Fruit fly (Drosophila melanogaster): Measurements from ENCODE around the gene His2Av.

The His2Av gene

dm6 chr3R:26888086-26888724 lies 21.5 kb downstream of the His2Av start (continued):
- TF ChIP-seq CG7556 (GFP tag; optimal IDR thresholded peaks at IDR 0.05) (peak; percentile 58), CG30020 (tag; optimal IDR thresholded peaks at IDR 0.05) (no peak), fd64A (GFP tag; optimal IDR thresholded peaks at IDR 0.05) (no peak)

dm6 chr3R:26890088-26890487 lies 23.4 kb downstream of the His2Av start:
- no peak for TF ChIP-seq chif (GFP tag; optimal IDR thresholded peaks at IDR 0.05)
- peak; percentile 5 for TF ChIP-seq gem (tag; optimal IDR thresholded peaks at IDR 0.05)
- peak; percentile 28 for TF ChIP-seq Sox102F (GFP tag; optimal IDR thresholded peaks at IDR 0.05)
- no peak for TF ChIP-seq CG10565 (GFP tag; optimal IDR thresholded peaks at IDR 0.05)
- TF ChIP-seq cas (GFP tag; IDR thresholded peaks at IDR 0.05): no peak
- TF ChIP-seq gce (GFP tag; IDR thresholded peaks at IDR 0.05): no peak
- TF ChIP-seq Ptx1 (GFP tag; IDR thresholded peaks at IDR 0.05): peak; percentile 37; the same call in 1 of the 2 replicates
- TF ChIP-seq Xbp1 (GFP tag; optimal IDR thresholded peaks at IDR 0.05): no peak
- TF ChIP-seq CG6654 (GFP tag; optimal IDR thresholded peaks at IDR 0.05): no peak
- TF ChIP-seq lab (GFP tag; optimal IDR thresholded peaks at IDR 0.05): peak; percentile 15
- TF ChIP-seq Hr51 (GFP tag; optimal IDR thresholded peaks at IDR 0.05): peak in 1 of 2 experiments; percentile 32
- TF ChIP-seq vvl (GFP tag; IDR thresholded peaks at IDR 0.05): 0 out of 2 replicates have a peak, but pooled peaks have one; percentile 18
- no peak for TF ChIP-seq CG14965 (GFP tag; optimal IDR thresholded peaks at IDR 0.05; ENCODE audit: borderline replicate concordance)
- TF ChIP-seq grau (tag; optimal IDR thresholded peaks at IDR 0.05): peak; percentile 7
- no peak for TF ChIP-seq peb (GFP tag; IDR thresholded peaks at IDR 0.05)
- TF ChIP-seq dmrt99B (tag; optimal IDR thresholded peaks at IDR 0.05): peak; percentile 20
- TF ChIP-seq sr (GFP tag; IDR thresholded peaks at IDR 0.05): no peak
- peak; percentile 28 for TF ChIP-seq Med (GFP tag)
- peak; percentile 12 for TF ChIP-seq CG15269 (tag; optimal IDR thresholded peaks at IDR 0.05)
- TF ChIP-seq ac (GFP tag; optimal IDR thresholded peaks at IDR 0.05): no peak
- TF ChIP-seq Trl (optimal IDR thresholded peaks at IDR 0.05): no peak
- TF ChIP-seq Trl (GFP tag; optimal IDR thresholded peaks at IDR 0.05): no peak
- no peak for TF ChIP-seq NC2α (GFP tag; optimal IDR thresholded peaks at IDR 0.05)
- peak; percentile 68; the same call in 1 of the 2 replicates for TF ChIP-seq Drgx (GFP tag; IDR thresholded peaks at IDR 0.05)
- TF ChIP-seq CG31441 (GFP tag; IDR thresholded peaks at IDR 0.05): 0 out of 2 replicates have a peak, but pooled peaks have one; percentile 22
- TF ChIP-seq Chrac-16 (GFP tag; optimal IDR thresholded peaks at IDR 0.05): no peak
- TF ChIP-seq emc (GFP tag; optimal IDR thresholded peaks at IDR 0.05): no peak
- no peak for TF ChIP-seq CG2889 (GFP tag; IDR thresholded peaks at IDR 0.05)

- TF ChIP-seq grau (tag; optimal IDR thresholded peaks at IDR 0.05) (no peak), chinmo (GFP tag; IDR thresholded peaks at IDR 0.05; ENCODE audit: partially characterized antibody) (0 out of 4 replicates have a peak, but pooled peaks have one; percentile 17), ci (GFP tag; IDR thresholded peaks at IDR 0.05) (0 out of 3 replicates have a peak, but pooled peaks have one; percentile 41), eve (GFP tag; optimal IDR thresholded peaks at IDR 0.05) (no peak), oc (tag; optimal IDR thresholded peaks at IDR 0.05) (peak; percentile 90), hkb (optimal IDR thresholded peaks at IDR 0.05) (no peak), hkb (GFP tag; IDR thresholded peaks at IDR 0.05) (no peak), CG18619 (GFP tag; optimal IDR thresholded peaks at IDR 0.05) (no peak), exex (tag; optimal IDR thresholded peaks at IDR 0.05) (no peak), sd (tag; optimal IDR thresholded peaks at IDR 0.05) (peak; percentile 75), Spps (tag; optimal IDR thresholded peaks at IDR 0.05) (no peak), sens (GFP tag) (peak; percentile 29)
These were observed 23.8 kb downstream of the His2Av start for dm6 chr3R:26890499-26890898.
